Worm (Caenorhabditis elegans): ENCODE data around the gene Y82E9BR.19.

Gene Y82E9BR.19

ce11 chrIII:1495863-1496445, 824 bp upstream of the Y82E9BR.19 start, which contains the start of the genes ave-1 and M01G5.1:
ave-1 (minus strand) TSS chrIII:1495975.
M01G5.1 (plus strand) TSS chrIII:1496401.
- TF ChIP-seq lsy-12 (tag; optimal IDR thresholded peaks at IDR 0.05) (no peak), lin-15B (tag; optimal IDR thresholded peaks at IDR 0.05) (peak; percentile 75), pha-4 (tag; optimal IDR thresholded peaks at IDR 0.05) (peak; percentile 56), hmg-11 (tag; optimal IDR thresholded peaks at IDR 0.05) (peak; percentile 69), nhr-11 (tag; optimal IDR thresholded peaks at IDR 0.05) (no peak), egl-5 (tag; optimal IDR thresholded peaks at IDR 0.05) (no peak), nhr-23 (tag; optimal IDR thresholded peaks at IDR 0.05) (peak; percentile 18), nfya-1 (tag; optimal IDR thresholded peaks at IDR 0.05; ENCODE audit: insufficient read depth) (peak; percentile 49)

DNA sequence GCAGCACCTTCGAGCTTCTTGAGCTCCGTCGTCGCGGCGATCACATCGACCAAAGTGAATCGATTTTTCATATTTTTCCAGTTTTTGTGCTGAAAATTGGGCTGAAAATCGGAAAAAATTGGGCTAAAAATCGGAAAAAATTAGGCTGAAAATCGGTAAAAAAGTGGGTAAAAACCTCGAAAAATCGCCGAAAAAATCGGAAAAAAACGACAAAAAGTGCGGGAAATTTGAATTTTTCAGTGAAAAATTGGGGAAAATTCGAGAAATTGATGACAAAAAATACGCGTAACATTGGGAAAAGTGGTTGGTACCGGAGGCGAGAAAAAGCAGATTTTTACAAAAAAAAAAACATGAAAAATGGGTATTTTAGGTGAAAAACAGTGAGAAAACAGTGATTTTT, 11.7 kb downstream of the Y82E9BR.19 start, which contains the start of gene Y82E9BR.18:
TSS of gene Y82E9BR.18 (minus strand) at position 101 of the 400 bp plus-strand sequence.
- TF ChIP-seq mml-1 (tag; optimal IDR thresholded peaks at IDR 0.05) (no peak), ceh-9 (tag; optimal IDR thresholded peaks at IDR 0.05) (no peak), lsy-12 (tag; optimal IDR thresholded peaks at IDR 0.05) (no peak), fos-1 (tag; optimal IDR thresholded peaks at IDR 0.05) (no peak), R02D3.7 (tag; optimal IDR thresholded peaks at IDR 0.05) (no peak), zag-1 (tag; optimal IDR thresholded peaks at IDR 0.05) (no peak), egl-27 (tag; optimal IDR thresholded peaks at IDR 0.05) (no peak), nhr-12 (tag; optimal IDR thresholded peaks at IDR 0.05) (no peak), nhr-25 (tag; optimal IDR thresholded peaks at IDR 0.05) (no peak), nfya-1 (tag; optimal IDR thresholded peaks at IDR 0.05; ENCODE audit: insufficient read depth) (no peak)

DNA sequence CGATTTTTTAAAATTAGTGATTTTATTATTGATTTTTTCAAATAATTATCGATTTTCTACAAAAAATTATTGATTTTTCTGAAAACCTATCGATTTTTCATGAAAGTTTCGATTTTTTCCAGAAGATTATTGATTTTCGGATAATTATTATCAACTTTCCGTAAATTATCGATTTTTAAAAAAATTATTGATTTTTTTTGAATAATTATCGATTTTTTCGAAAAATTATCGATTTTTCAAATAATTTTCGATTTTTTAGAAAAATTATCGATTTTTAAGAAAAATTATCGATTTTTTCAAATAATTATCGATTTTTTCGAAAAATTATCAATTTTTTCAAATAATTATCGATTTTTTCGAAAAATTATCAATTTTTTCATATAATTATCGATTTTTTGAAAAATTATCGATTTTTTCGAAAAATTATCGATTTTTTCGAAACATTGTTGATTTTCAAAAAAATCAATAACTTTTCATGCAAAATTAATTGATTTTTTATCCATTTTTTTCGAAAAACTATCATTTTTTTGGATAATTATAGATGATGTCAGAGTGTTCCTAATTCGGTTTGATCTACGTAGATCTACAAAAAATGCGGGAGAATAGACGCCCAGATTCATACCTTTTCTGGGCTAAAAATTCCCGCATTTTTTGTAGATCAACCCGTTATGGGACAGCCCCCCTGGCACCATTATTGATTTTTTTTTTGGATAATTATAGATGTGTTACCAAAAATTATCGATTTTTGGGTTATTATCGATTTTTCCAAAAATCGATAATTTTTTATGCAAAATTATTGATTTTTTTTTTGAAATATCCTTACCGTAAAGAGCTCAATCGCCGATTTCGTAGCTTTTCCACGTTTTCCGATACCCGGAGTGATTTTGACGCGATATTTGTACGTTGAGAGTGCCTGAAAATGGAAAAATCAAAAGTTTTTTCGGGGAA, 26.5 kb downstream of the Y82E9BR.19 start:
- TF ChIP-seq zag-1 (tag; optimal IDR thresholded peaks at IDR 0.05) (no peak), ceh-28 (tag; optimal IDR thresholded peaks at IDR 0.05) (peak; percentile 97)

DNA sequence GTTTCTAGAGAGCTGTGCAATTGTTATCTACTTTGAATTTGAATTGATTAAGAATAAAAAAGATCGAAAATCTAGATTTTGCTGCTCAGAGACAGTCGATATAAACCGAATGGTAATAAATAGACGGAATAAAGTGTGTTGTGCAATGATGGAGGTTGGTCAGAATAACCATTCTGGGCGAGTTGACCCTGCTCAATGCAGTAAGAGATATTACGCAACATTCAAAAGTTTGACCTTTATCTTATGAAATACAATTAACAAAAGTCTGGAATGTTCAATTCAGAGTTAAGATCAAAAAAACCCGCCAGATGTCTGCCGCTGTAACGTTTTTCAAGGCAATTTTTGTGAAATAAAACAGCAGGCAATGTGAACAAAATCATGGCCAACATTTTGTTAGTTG, 38.3 kb downstream of the Y82E9BR.19 start:
- no peak for TF ChIP-seq nhr-43 (tag; optimal IDR thresholded peaks at IDR 0.05; ENCODE audit: poor library complexity, severe bottlenecking)
- TF ChIP-seq nhr-67 (tag; optimal IDR thresholded peaks at IDR 0.05): no peak
- TF ChIP-seq zag-1 (tag; optimal IDR thresholded peaks at IDR 0.05): no peak
- no peak for TF ChIP-seq eor-1 (tag; optimal IDR thresholded peaks at IDR 0.05)
- TF ChIP-seq ceh-9 (tag; optimal IDR thresholded peaks at IDR 0.05): no peak
- no peak for TF ChIP-seq mdl-1 (tag; optimal IDR thresholded peaks at IDR 0.05)
- no peak for TF ChIP-seq nhr-76 (tag; optimal IDR thresholded peaks at IDR 0.05)
- TF ChIP-seq ceh-28 (tag; optimal IDR thresholded peaks at IDR 0.05): no peak
- TF ChIP-seq nfya-1 (tag; optimal IDR thresholded peaks at IDR 0.05; ENCODE audit: insufficient read depth): no peak
- TF ChIP-seq pqm-1 (tag; optimal IDR thresholded peaks at IDR 0.05): no peak
- no peak for TF ChIP-seq sea-2 (GFP tag; optimal IDR thresholded peaks at IDR 0.05)
- no peak for TF ChIP-seq lin-39 (tag; optimal IDR thresholded peaks at IDR 0.05)
- TF ChIP-seq ama-1 (optimal IDR thresholded peaks at IDR 0.05): no peak
- no peak for TF ChIP-seq tbx-2 (tag; optimal IDR thresholded peaks at IDR 0.05)
- no peak for TF ChIP-seq nhr-237 (tag; optimal IDR thresholded peaks at IDR 0.05)
- no peak for TF ChIP-seq nhr-12 (tag; optimal IDR thresholded peaks at IDR 0.05)

DNA sequence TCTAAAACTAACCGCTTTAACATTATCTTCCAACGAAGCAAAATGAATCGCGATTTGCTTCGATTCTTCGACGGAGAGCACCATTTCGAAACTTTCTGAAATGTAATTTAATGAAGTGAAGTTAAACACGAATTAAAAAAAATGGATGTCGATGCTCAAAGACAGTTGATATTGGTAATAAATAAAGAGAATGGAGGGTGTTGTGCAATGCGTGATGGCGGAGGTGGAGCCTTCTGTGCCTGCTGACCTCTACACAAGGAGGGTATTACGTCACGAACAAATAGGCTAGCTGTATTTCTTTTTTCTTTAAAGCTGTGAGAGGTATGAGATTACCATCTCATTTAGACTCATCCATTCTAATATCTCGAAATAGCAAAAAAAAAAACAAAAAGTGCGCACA, 39.5 kb downstream of the Y82E9BR.19 start, which contains the start of gene Y82E9BR.17:
TSS of gene Y82E9BR.17 (minus strand) at position 101 of the 400 bp plus-strand sequence.
- no peak for TF ChIP-seq egl-5 (tag; optimal IDR thresholded peaks at IDR 0.05)
- no peak for TF ChIP-seq hmg-11 (tag; optimal IDR thresholded peaks at IDR 0.05)
- no peak for TF ChIP-seq nhr-23 (tag; optimal IDR thresholded peaks at IDR 0.05)
- TF ChIP-seq nfya-1 (tag; optimal IDR thresholded peaks at IDR 0.05; ENCODE audit: insufficient read depth): no peak
- TF ChIP-seq snpc-4 (tag; optimal IDR thresholded peaks at IDR 0.05): no peak
- TF ChIP-seq R02D3.7 (tag; optimal IDR thresholded peaks at IDR 0.05): no peak
- no peak for TF ChIP-seq nhr-77 (tag; optimal IDR thresholded peaks at IDR 0.05)
- no peak for TF ChIP-seq eor-1 (tag; optimal IDR thresholded peaks at IDR 0.05)
- TF ChIP-seq nhr-67 (tag; optimal IDR thresholded peaks at IDR 0.05): no peak
- no peak for TF ChIP-seq elt-2 (tag; optimal IDR thresholded peaks at IDR 0.05)
- no peak for TF ChIP-seq ztf-4 (tag; optimal IDR thresholded peaks at IDR 0.05)
- no peak for TF ChIP-seq skn-1 (tag; optimal IDR thresholded peaks at IDR 0.05)
- TF ChIP-seq nhr-11 (tag; optimal IDR thresholded peaks at IDR 0.05): no peak
- no peak for TF ChIP-seq ztf-11 (tag; optimal IDR thresholded peaks at IDR 0.05)
- TF ChIP-seq ceh-9 (tag; optimal IDR thresholded peaks at IDR 0.05): no peak
- no peak for TF ChIP-seq lsy-12 (tag; optimal IDR thresholded peaks at IDR 0.05)
- TF ChIP-seq ZK546.5 (tag; optimal IDR thresholded peaks at IDR 0.05): no peak
- TF ChIP-seq mml-1 (tag; optimal IDR thresholded peaks at IDR 0.05): no peak
- no peak for TF ChIP-seq fos-1 (tag; optimal IDR thresholded peaks at IDR 0.05)
- no peak for TF ChIP-seq ceh-16 (tag; optimal IDR thresholded peaks at IDR 0.05)

Data from whole organism, L3 larva.